Fruit fly (Drosophila melanogaster) whole organism: Measurements from ENCODE around the gene CG31347.

ENCODE experiments used
- Dll ChIP-seq: fragments of >200 bp; optimal IDR thresholded peaks from 2 replicates; lab custom pipeline; 2017
- usp ChIP-seq: fragments of >200 bp; optimal IDR thresholded peaks from 2 replicates; lab custom pipeline; 2017; ENCODE audit warnings: missing biosample characterization, missing genetic modification characterization, mixed read lengths

DNA sequence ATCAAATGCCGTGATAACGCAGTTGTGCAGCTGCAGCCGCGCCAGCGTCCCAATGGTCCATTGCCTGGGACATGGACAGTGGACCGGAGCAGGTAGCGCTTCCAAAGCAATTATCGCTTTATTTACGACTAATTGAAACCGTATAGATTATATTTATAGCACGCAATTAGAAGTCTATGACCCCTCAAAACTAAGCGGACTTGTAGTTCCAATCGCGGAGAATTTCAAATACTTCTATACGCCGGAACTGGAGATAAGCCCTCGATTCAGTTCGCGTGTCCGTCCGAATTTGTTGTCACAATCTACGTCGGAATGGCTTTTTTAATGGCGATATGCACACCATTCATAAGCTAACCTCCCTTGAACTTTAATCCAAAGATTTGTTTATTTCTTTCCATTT, 7.1 kb downstream of the CG31347 start:
- TF ChIP-seq Dll (lab: Kevin White, UChicago) (no peak), usp (GFP tag; lab: Kevin White, UChicago) (no peak)
